Worm (Caenorhabditis elegans) whole organism, L4/young adult: ENCODE measurements around the gene F01G12.18.

Experiments
- W03F9.2 ChIP-seq: fragments of 150-350 bp; optimal IDR thresholded peaks from 2 replicates; lab custom pipeline; 2014; ENCODE audit warnings: missing biosample characterization, missing genetic modification characterization
- him-1 ChIP-seq: sonication (generic microtip); optimal IDR thresholded peaks from 2 replicates; lab custom pipeline; 2016; ENCODE audit warnings: missing genotype, missing genetic modification reagents, missing genetic modification characterization, missing compliant biosample characterization

ce11 chrX:16404815-16405214 is 6.5 kb upstream of the F01G12.18 start:
- TF ChIP-seq him-1 (tag; lab: Kevin White, UChicago), result no peak
- peak; percentile 3 for TF ChIP-seq W03F9.2
